Worm (Caenorhabditis elegans) whole organism, L2 larva: ENCODE data around the gene Y111B2A.21.

Experiments
- F13H6.1 ChIP-seq: sonication (generic microtip); optimal IDR thresholded peaks from 2 replicates; lab custom pipeline; 2016; ENCODE audit warnings: missing genetic modification characterization, missing compliant biosample characterization
- aly-2 ChIP-seq: fragments of 150-350 bp; optimal IDR thresholded peaks from 2 replicates; lab custom pipeline; 2014; ENCODE audit warnings: missing biosample characterization, missing genetic modification characterization
- blmp-1 ChIP-seq: sonication (generic microtip); optimal IDR thresholded peaks from 2 replicates; lab custom pipeline; 2017; ENCODE audit warnings: missing genetic modification characterization, mild to moderate bottlenecking, missing compliant biosample characterization, antibody characterized with exemption, moderate library complexity; ENCODE audit not compliant: insufficient read depth
- egl-27 ChIP-seq: sonication (generic microtip); optimal IDR thresholded peaks from 3 replicates; lab custom pipeline; 2017; ENCODE audit warnings: missing biosample characterization, missing genetic modification reagents, missing genetic modification characterization
- mab-5 ChIP-seq: fragments of 150-350 bp; optimal IDR thresholded peaks from 2 replicates; lab custom pipeline; 2014; ENCODE audit warnings: missing biosample characterization, missing genetic modification characterization
- nhr-10 ChIP-seq: sonication (generic microtip); optimal IDR thresholded peaks from 2 replicates; lab custom pipeline; 2017; ENCODE audit warnings: missing biosample characterization, missing genetic modification characterization
- nhr-12 ChIP-seq: fragments of 150-350 bp; optimal IDR thresholded peaks from 2 replicates; lab custom pipeline; 2014; ENCODE audit warnings: missing biosample characterization, missing genetic modification characterization
- skn-1 ChIP-seq: sonication (generic microtip); optimal IDR thresholded peaks from 2 replicates; lab custom pipeline; 2017; ENCODE audit warnings: missing biosample characterization, missing genetic modification characterization
- unc-39 ChIP-seq: fragments of 150-350 bp; optimal IDR thresholded peaks from 2 replicates; lab custom pipeline; 2014; ENCODE audit warnings: missing biosample characterization, missing genetic modification characterization
- unc-55 ChIP-seq: fragments of 150-350 bp; sonication (generic microtip); optimal IDR thresholded peaks from 3 replicates; lab custom pipeline; 2014; ENCODE audit warnings: missing biosample characterization, missing genetic modification reagents, missing genetic modification characterization
- zag-1 ChIP-seq: fragments of 150-350 bp; optimal IDR thresholded peaks from 2 replicates; lab custom pipeline; 2014; ENCODE audit warnings: missing biosample characterization, missing genetic modification characterization

- no peak for TF ChIP-seq F13H6.1 (tag; lab: Kevin White, UChicago)
- no peak for TF ChIP-seq skn-1 (tag; lab: Kevin White, UChicago)
- no peak for TF ChIP-seq zag-1 (tag; lab: Kevin White, UChicago)
- TF ChIP-seq unc-39 (tag; lab: Kevin White, UChicago) = no peak
- TF ChIP-seq egl-27 = no peak
- TF ChIP-seq aly-2 (tag; lab: Kevin White, UChicago) = no peak
- no peak for TF ChIP-seq unc-55
- TF ChIP-seq mab-5 = no peak
- no peak for TF ChIP-seq blmp-1 (tag; lab: Kevin White, UChicago)
- no peak for TF ChIP-seq nhr-10 (tag; lab: Kevin White, UChicago)
- no peak for TF ChIP-seq nhr-12 (tag; lab: Kevin White, UChicago)
Measured at ce11 chrIII:12773753-12774152, 27.5 kb downstream of the Y111B2A.21 start.
